Worm (Caenorhabditis elegans) whole organism, L1 larva: ENCODE results near the gene srbc-70.

Experiments used
- C16A3.4 ChIP-seq: fragments of 150-350 bp; optimal IDR thresholded peaks from 2 replicates; lab custom pipeline; 2014; ENCODE audit warnings: missing biosample characterization, missing genetic modification characterization
- aly-2 ChIP-seq: fragments of 150-350 bp; optimal IDR thresholded peaks from 2 replicates; lab custom pipeline; 2014; ENCODE audit warnings: missing biosample characterization, missing genetic modification characterization
- ceh-63 ChIP-seq: fragments of 200-800 bp; sonication (Bioruptor generic); optimal IDR thresholded peaks from 2 replicates; lab custom pipeline; 2018; ENCODE audit warnings: mild to moderate bottlenecking, missing genetic modification characterization, missing compliant biosample characterization
- dpl-1 ChIP-seq, 3 experiments: fragments of 150-350 bp in 2 of 3; sonication (generic microtip) in 1 of 3; optimal IDR thresholded peaks; 2 replicates each; lab custom pipeline; 2014 to 2017; ENCODE audit warnings: missing biosample characterization in 3 of 3, missing genetic modification characterization in 3 of 3, missing genetic modification reagents in 3 of 3
- egl-13 ChIP-seq: sonication (generic microtip); optimal IDR thresholded peaks from 2 replicates; lab custom pipeline; 2016; ENCODE audit warnings: missing genotype, missing genetic modification reagents, missing genetic modification characterization, missing compliant biosample characterization
- egl-27 ChIP-seq, 2 experiments: fragments of 150-350 bp in 1 of 2; sonication (generic microtip); optimal IDR thresholded peaks; 3 replicates each; lab custom pipeline; 2017 to 2018; ENCODE audit warnings: missing biosample characterization in 2 of 2, missing genetic modification characterization in 2 of 2, missing genetic modification reagents in 2 of 2
- skn-1 ChIP-seq: fragments of 150-350 bp; optimal IDR thresholded peaks from 2 replicates; lab custom pipeline; 2014; ENCODE audit warnings: missing biosample characterization, missing genetic modification characterization
- tbx-2 ChIP-seq: sonication (generic microtip); optimal IDR thresholded peaks from 2 replicates; lab custom pipeline; 2016; ENCODE audit warnings: missing genetic modification characterization, missing compliant biosample characterization
- unc-62 ChIP-seq: fragments of 150-350 bp; optimal IDR thresholded peaks from 2 replicates; lab custom pipeline; 2014; ENCODE audit warnings: missing biosample characterization, missing genetic modification reagents, missing genetic modification characterization
- xbp-1 ChIP-seq: sonication (generic microtip); optimal IDR thresholded peaks from 2 replicates; lab custom pipeline; 2016; ENCODE audit warnings: missing genetic modification characterization, missing compliant biosample characterization
- zag-1 ChIP-seq: fragments of 150-350 bp; optimal IDR thresholded peaks from 2 replicates; lab custom pipeline; 2014; ENCODE audit warnings: missing biosample characterization, missing genetic modification characterization

ce11 chrIV:4246493-4246892, 18.7 kb upstream of the srbc-70 start, which contains the start of gene ttr-20:
- TF ChIP-seq skn-1 (tag; lab: Kevin White, UChicago) (no peak), xbp-1 (tag; lab: Kevin White, UChicago) (no peak), C16A3.4 (no peak), unc-62 (GFP tag; lab: Kevin White, UChicago) (no peak), ceh-63 (GFP tag; lab: Kevin White, UChicago) (no peak), egl-13 (tag; lab: Kevin White, UChicago) (no peak), tbx-2 (tag; lab: Kevin White, UChicago) (no peak), aly-2 (tag; lab: Kevin White, UChicago) (no peak), zag-1 (tag; lab: Kevin White, UChicago) (no peak), egl-27 (tag; optimal IDR thresholded peaks at IDR 0.05; lab: Kevin White, UChicago) (no peak), dpl-1 (GFP tag; optimal IDR thresholded peaks at IDR 0.05; lab: Kevin White, UChicago) (no peak)
